Worm (Caenorhabditis elegans): Measurements from ENCODE around the gene C17B7.5.

DNA sequence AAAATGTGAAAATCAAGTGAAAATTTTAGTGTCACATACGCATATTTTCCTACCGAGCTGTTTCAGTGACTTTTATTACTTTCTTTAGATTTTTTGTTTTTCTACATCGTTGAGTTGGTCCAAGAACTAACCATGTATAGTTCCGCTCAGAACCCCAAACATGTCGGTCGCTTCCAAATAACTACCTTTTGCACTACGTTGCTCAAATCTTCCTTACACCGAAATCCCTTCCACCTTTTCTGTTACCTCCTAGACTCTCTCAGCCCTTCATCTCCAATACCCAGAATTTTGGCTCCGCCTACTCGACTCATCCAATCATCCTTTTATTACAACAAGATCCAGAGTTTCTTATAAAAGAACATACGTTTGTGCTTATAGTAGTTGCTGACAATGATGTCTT lies 48.8 kb upstream of the C17B7.5 start, which contains the start of gene F35F10.5:
- TF ChIP-seq nhr-28 (tag; optimal IDR thresholded peaks at IDR 0.05): no peak
- no peak for TF ChIP-seq zag-1 (tag; optimal IDR thresholded peaks at IDR 0.05)
- TF ChIP-seq ceh-62 (tag; optimal IDR thresholded peaks at IDR 0.05): no peak
- no peak for TF ChIP-seq fkh-10 (GFP tag; optimal IDR thresholded peaks at IDR 0.05)
- no peak for TF ChIP-seq lin-13 (GFP tag; optimal IDR thresholded peaks at IDR 0.05)
- no peak for TF ChIP-seq nhr-76 (tag; optimal IDR thresholded peaks at IDR 0.05)
- TF ChIP-seq tra-1 (GFP tag; IDR thresholded peaks at IDR 0.05): no peak
- TF ChIP-seq Y5F2A.4 (GFP tag; optimal IDR thresholded peaks at IDR 0.05): no peak
- TF ChIP-seq nhr-25 (tag; optimal IDR thresholded peaks at IDR 0.05; ENCODE audit: borderline replicate concordance, insufficient read depth): no peak
